Worm (Caenorhabditis elegans): ENCODE results near the gene taf-6.1.

DNA sequence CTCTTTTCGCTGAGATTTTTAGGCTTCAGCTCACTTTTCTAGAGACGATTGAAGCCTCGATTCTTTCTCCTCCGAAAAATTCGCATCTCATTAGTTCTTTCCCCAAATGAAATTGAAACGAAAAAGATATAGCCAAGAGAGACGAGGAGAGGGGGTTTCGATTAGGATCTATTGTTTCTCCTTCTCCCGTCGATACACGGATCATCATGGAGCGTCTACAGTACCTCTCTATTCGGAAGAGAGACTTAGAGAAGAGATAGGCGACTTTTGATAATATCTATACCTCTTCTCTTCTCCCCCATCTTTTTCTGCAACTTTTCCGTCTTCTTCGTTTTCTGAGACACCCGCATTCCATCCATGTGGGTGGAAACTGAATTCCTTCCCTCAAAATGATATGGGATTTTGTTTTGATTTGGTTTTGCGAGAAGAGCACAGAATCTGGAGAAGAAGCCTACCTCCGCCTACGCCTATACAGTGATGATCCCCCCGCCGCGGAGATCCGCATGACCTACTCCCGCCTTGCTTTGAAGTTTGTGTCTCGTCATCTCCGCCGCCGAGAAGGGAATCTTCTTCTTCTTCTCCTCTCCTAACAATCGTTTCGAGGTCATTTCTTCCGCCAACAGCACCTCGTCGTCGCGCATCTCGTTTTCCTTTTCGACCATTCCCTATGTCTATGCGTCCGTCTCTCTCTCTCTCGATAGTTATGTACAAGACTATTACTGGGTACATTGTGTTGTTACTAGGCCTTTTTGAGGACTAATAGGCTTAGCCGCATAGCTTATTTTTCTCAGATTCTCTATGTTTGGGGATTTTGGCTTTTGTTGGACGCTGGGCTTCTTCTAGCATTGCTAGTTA lies 14.2 kb downstream of the taf-6.1 start:
- no peak for TF ChIP-seq nhr-237 (tag; optimal IDR thresholded peaks at IDR 0.05)
- no peak for TF ChIP-seq alr-1 (tag; optimal IDR thresholded peaks at IDR 0.05)
- no peak for TF ChIP-seq ama-1 (optimal IDR thresholded peaks at IDR 0.05)
- no peak for TF ChIP-seq lin-39 (tag; optimal IDR thresholded peaks at IDR 0.05)
- no peak for TF ChIP-seq nhr-11 (tag; optimal IDR thresholded peaks at IDR 0.05)
- no peak for TF ChIP-seq ztf-11 (tag; optimal IDR thresholded peaks at IDR 0.05)
- TF ChIP-seq zag-1 (tag; optimal IDR thresholded peaks at IDR 0.05) = no peak

Measured in whole organism, L2 larva.